Worm (Caenorhabditis elegans): ENCODE data around the gene C17C3.11.

DNA sequence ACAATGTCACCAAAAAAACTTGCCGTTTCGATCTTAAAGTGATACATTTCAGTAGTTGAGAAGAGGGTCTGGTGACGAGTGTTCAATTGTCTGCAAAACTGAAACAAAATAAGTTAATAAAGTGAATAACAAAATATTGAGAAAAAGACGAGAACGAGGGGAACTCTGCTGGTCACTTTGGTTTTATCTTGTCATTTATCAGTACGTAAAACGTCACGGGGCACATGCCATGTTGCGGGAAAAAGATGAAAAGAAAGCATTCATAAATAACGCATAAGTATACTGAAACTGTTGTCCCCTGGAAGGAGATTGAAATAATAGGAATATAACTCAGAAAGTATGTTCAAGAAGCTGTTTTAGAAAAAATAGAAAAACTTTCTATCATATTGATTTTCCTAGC lies 22.8 kb upstream of the C17C3.11 start, which contains the start of gene sahd-1:
- TF ChIP-seq hnd-1 (tag; optimal IDR thresholded peaks at IDR 0.05) (no peak), hmbx-1 (tag; optimal IDR thresholded peaks at IDR 0.05) (no peak), sea-1 (GFP tag; conservative IDR thresholded peaks at IDR 0.05) (no peak), ets-7 (tag; optimal IDR thresholded peaks at IDR 0.05) (no peak), ama-1 (optimal IDR thresholded peaks at IDR 0.05) (no peak), F13C5.2 (tag; optimal IDR thresholded peaks at IDR 0.05) (no peak), aly-1 (tag; optimal IDR thresholded peaks at IDR 0.05) (no peak), ceh-36 (tag; optimal IDR thresholded peaks at IDR 0.05) (no peak), B0310.2 (tag; optimal IDR thresholded peaks at IDR 0.05) (no peak), ceh-13 (GFP tag; optimal IDR thresholded peaks at IDR 0.05) (no peak), pes-1 (GFP tag; IDR thresholded peaks at IDR 0.05) (no peak), tra-4 (tag; optimal IDR thresholded peaks at IDR 0.05) (no peak)

Data from whole organism, early embryonic.